Fruit fly (Drosophila melanogaster) whole organism, prepupa: ENCODE data around the gene CG7857.

Source experiments
- CG3032 ChIP-seq: fragments of 200-800 bp; optimal IDR thresholded peaks from 2 replicates; lab custom pipeline; 2019; ENCODE audit warnings: missing biosample characterization, mild to moderate bottlenecking, missing genetic modification characterization, moderate library complexity
- CG32006 ChIP-seq: fragments of 200-800 bp; sonication (Bioruptor generic); optimal IDR thresholded peaks from 3 replicates; lab custom pipeline; 2017; ENCODE audit warnings: missing biosample characterization, mild to moderate bottlenecking, missing genetic modification characterization
- Sox102F ChIP-seq: fragments of 200-800 bp; sonication (Bioruptor generic); optimal IDR thresholded peaks from 2 replicates; lab custom pipeline; 2016; ENCODE audit warnings: missing biosample characterization, mild to moderate bottlenecking, missing genetic modification characterization
- esn ChIP-seq: fragments of 200-800 bp; sonication (Bioruptor generic); optimal IDR thresholded peaks from 2 replicates; lab custom pipeline; 2016; ENCODE audit warnings: missing biosample characterization, mild to moderate bottlenecking, missing genetic modification characterization, moderate library complexity

DNA sequence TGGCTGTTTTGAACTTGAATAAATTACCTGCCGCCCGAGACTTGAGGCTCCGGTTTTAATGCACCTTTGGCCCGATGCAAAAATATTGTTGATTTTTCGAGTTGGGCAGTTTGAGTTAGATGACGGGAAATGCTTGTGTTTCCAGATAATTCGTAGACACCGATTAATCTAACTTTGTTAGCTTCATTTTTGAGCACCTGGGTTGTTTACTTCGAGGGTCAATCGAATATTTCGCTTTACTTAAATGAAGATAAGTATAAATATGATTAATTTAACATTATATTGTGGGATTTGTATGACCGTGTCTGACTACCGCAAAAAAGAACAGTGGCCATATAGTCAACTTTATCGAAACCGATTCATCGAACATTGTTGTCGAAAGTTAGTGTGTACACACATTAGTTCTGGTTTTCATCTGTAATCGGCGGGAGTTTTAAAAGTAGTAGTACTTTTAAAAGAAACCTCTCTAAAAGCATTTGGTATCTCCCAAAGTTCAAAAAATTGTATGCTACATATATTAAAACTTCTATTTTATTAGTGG, 19.2 kb upstream of the CG7857 start, which contains the start of gene CG7945:
- TF ChIP-seq Sox102F (GFP tag; lab: Kevin White, UChicago) (no peak), CG32006 (no peak), CG3032 (tag; lab: Kevin White, UChicago) (no peak), esn (GFP tag; lab: Kevin White, UChicago) (no peak)
